Worm (Caenorhabditis elegans): ENCODE data around the gene F38B2.2.

ce11 chrX:11286246-11286645, 7.1 kb upstream of the F38B2.2 start, which contains the start of gene F38B2.3:
- TF ChIP-seq T22C8.4 (GFP tag; IDR thresholded peaks at IDR 0.05) (no peak), klf-2 (GFP tag; conservative IDR thresholded peaks at IDR 0.05) (no peak), tab-1 (GFP tag; IDR thresholded peaks at IDR 0.05) (no peak), flt-1 (GFP tag; IDR thresholded peaks at IDR 0.05) (no peak), ztf-23 (GFP tag; IDR thresholded peaks at IDR 0.05) (no peak), ref-1 (GFP tag; conservative IDR thresholded peaks at IDR 0.05) (no peak), cog-1 (tag; optimal IDR thresholded peaks at IDR 0.05) (no peak), ztf-29 (GFP tag; IDR thresholded peaks at IDR 0.05) (no peak), med-1 (GFP tag; optimal IDR thresholded peaks at IDR 0.05; ENCODE audit: insufficient read depth) (no peak)

Data from whole organism, midembryonic.